Worm (Caenorhabditis elegans): ENCODE data around the gene Y42A5A.1.

Y42A5A.1 gene

DNA sequence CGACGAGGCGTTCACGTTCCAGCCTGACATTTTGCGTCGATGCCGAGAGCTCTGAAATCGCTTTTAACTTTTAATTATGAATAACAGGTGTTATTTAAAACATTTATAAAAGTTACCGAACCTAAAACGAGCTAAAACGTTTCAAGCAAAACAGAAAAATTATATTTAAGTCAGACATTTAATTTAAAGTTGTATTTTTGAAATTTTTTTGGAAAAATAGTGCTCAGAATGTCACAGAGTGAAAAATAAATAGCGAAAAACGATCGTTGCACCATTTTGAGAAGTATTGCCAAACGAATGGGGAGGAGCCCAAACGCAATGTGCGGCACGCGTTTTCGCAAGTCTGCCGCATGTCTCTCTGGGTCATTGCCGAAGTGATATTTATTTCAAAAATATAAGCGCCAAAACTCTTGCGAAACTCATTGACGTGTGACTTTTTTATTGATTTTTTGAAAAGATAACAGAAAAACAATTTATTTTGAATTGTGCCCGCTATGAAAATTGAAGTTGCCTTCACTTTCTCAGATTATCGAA is 25.4 kb downstream of the Y42A5A.1 start, which contains the start of gene erfa-3 (continued):
- TF ChIP-seq K11D2.4 (GFP tag; IDR thresholded peaks at IDR 0.05) (0 out of 2 replicates have a peak, but pooled peaks have one; percentile 41), rec-8 (tag; optimal IDR thresholded peaks at IDR 0.05) (no peak), Y95B8A.8 (GFP tag; IDR thresholded peaks at IDR 0.05) (no peak), mel-28 (tag; optimal IDR thresholded peaks at IDR 0.05; ENCODE audit: borderline replicate concordance) (no peak), lsl-1 (GFP tag; optimal IDR thresholded peaks at IDR 0.05) (peak; percentile 28), madf-8 (GFP tag; conservative IDR thresholded peaks at IDR 0.05) (no peak), madf-6 (GFP tag; IDR thresholded peaks at IDR 0.05) (peak; percentile 76), unc-130 (GFP tag; optimal IDR thresholded peaks at IDR 0.05) (no peak), egl-44 (GFP tag; IDR thresholded peaks at IDR 0.05) (peak; percentile 45; the same call in 1 of the 2 replicates), lin-35 (GFP tag; optimal IDR thresholded peaks at IDR 0.05) (peak in 1 of 3 experiments; percentile 69), ceh-27 (GFP tag; optimal IDR thresholded peaks at IDR 0.05) (no peak), nfya-2 (GFP tag; IDR thresholded peaks at IDR 0.05) (no peak), nhr-90 (tag; optimal IDR thresholded peaks at IDR 0.05) (no peak), let-526 (GFP tag; IDR thresholded peaks at IDR 0.05) (0 out of 2 replicates have a peak, but pooled peaks have one; percentile 52), aptf-2 (GFP tag; conservative IDR thresholded peaks at IDR 0.05) (no peak), let-607 (tag; optimal IDR thresholded peaks at IDR 0.05) (peak in 1 of 2 experiments; percentile 2), ztf-28 (GFP tag; IDR thresholded peaks at IDR 0.05) (no peak), hlh-12 (tag; optimal IDR thresholded peaks at IDR 0.05) (no peak), snpc-1.3 (tag; optimal IDR thresholded peaks at IDR 0.05; ENCODE audit: insufficient read depth) (peak; percentile 25), sdz-38 (tag; optimal IDR thresholded peaks at IDR 0.05) (no peak), nhr-80 (tag; optimal IDR thresholded peaks at IDR 0.05) (peak; percentile 63), dpff-1 (tag; optimal IDR thresholded peaks at IDR 0.05) (no peak), attf-3 (GFP tag; conservative IDR thresholded peaks at IDR 0.05) (no peak), efl-1 (GFP tag; optimal IDR thresholded peaks at IDR 0.05) (peak; percentile 41), T26A5.8 (tag; optimal IDR thresholded peaks at IDR 0.05) (no peak), hmg-1.2 (GFP tag; IDR thresholded peaks at IDR 0.05) (peak; percentile 43; the same call in 1 of the 2 replicates), fkh-3 (tag; optimal IDR thresholded peaks at IDR 0.05) (no peak), ztf-25 (GFP tag; IDR thresholded peaks at IDR 0.05) (no peak), F55B11.4 (tag; optimal IDR thresholded peaks at IDR 0.05; ENCODE audit: borderline replicate concordance, insufficient read depth) (no peak), F22D6.2 (tag; optimal IDR thresholded peaks at IDR 0.05) (no peak), mxl-1 (tag; optimal IDR thresholded peaks at IDR 0.05) (no peak), chd-7 (tag; optimal IDR thresholded peaks at IDR 0.05) (no peak), lin-54 (GFP tag; optimal IDR thresholded peaks at IDR 0.05) (peak; percentile 58), nhr-120 (GFP tag; IDR thresholded peaks at IDR 0.05) (no peak), tbx-9 (tag; optimal IDR thresholded peaks at IDR 0.05; ENCODE audit: borderline replicate concordance) (no peak), bed-2 (GFP tag; IDR thresholded peaks at IDR 0.05) (no peak), unc-62 (GFP tag; optimal IDR thresholded peaks at IDR 0.05) (no peak), lin-40 (tag; optimal IDR thresholded peaks at IDR 0.05) (peak; percentile 49), Y53F4B.3 (GFP tag; IDR thresholded peaks at IDR 0.05) (no peak), B0019.2 (GFP tag; conservative IDR thresholded peaks at IDR 0.05) (0 out of 2 replicates have a peak, but pooled peaks have one; percentile 21), ccch-3 (GFP tag; optimal IDR thresholded peaks at IDR 0.05) (no peak), tlf-1 (GFP tag; optimal IDR thresholded peaks at IDR 0.05) (no peak), lag-1 (GFP tag; IDR thresholded peaks at IDR 0.05) (no peak), ceh-91 (GFP tag; IDR thresholded peaks at IDR 0.05) (no peak; the same call in 1 of the 2 replicates), B0261.1 (tag; optimal IDR thresholded peaks at IDR 0.05) (no peak), ceh-58 (GFP tag; IDR thresholded peaks at IDR 0.05) (no peak), mes-4 (tag; optimal IDR thresholded peaks at IDR 0.05) (no peak), nfya-1 (tag; optimal IDR thresholded peaks at IDR 0.05; ENCODE audit: borderline replicate concordance, insufficient read depth) (no peak)

Measured in whole organism, young adult.